In the genomic region with DNA sequence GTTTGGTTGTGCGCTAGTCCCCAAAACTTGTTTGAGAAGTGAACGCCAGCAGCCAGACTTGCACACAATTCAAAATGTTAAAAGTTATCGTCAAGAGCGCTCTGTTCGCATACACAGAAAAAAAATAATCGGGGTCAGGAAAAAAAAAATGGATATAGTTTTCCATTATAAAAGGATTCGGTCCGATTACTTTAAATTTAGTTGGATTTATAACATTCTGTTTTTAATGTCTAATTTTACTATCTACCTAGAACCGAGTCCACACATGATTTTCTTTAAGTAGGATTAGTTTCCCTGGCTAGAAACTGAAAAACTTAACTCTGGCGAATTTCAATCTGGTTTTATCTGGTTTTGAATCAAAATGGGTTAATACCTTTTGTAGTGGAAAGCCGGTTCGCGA, we compare ENCODE assay signal across 3 fruit fly cellular contexts.
TF ChIP-seq lines count a peak whose summit lies in the region.

No protein-coding gene starts in this region.

TF ChIP-seq in whole organism, embryonic, 481 proteins besides CTCF, POLR2A, EP300 and RAD21 (continued from another document and continues in another):
- TF ChIP-seq al (GFP tag; IDR thresholded peaks at IDR 0.05; lab: Robert Waterston, UW) (no peak), Mes4 (GFP tag; optimal IDR thresholded peaks at IDR 0.05; lab: Kevin White, UChicago) (no peak), chif (GFP tag; optimal IDR thresholded peaks at IDR 0.05; lab: Kevin White, UChicago) (peak in 1 of 2 experiments; percentile 0), lilli (GFP tag; optimal IDR thresholded peaks at IDR 0.05; lab: Kevin White, UChicago) (peak; percentile 8), pnt (GFP tag; optimal IDR thresholded peaks at IDR 0.05; lab: Kevin White, UChicago) (no peak), unpg (GFP tag; optimal IDR thresholded peaks at IDR 0.05; lab: Kevin White, UChicago) (peak; percentile 41), CG3281 (GFP tag; optimal IDR thresholded peaks at IDR 0.05; lab: Kevin White, UChicago) (peak; percentile 34), nmo (GFP tag; optimal IDR thresholded peaks at IDR 0.05; lab: Kevin White, UChicago) (peak; percentile 11), sd (tag; optimal IDR thresholded peaks at IDR 0.05; lab: Kevin White, UChicago) (no peak), ftz-f1 (GFP tag; optimal IDR thresholded peaks at IDR 0.05; lab: Kevin White, UChicago) (no peak), phol (tag; optimal IDR thresholded peaks at IDR 0.05; lab: Kevin White, UChicago) (peak; percentile 20), CG6683 (GFP tag; optimal IDR thresholded peaks at IDR 0.05; lab: Kevin White, UChicago) (no peak), CG6272 (GFP tag; IDR thresholded peaks at IDR 0.05; lab: Robert Waterston, UW) (no peak), B-H1 (GFP tag; IDR thresholded peaks at IDR 0.05; lab: Robert Waterston, UW) (no peak), grau (tag; optimal IDR thresholded peaks at IDR 0.05; lab: Kevin White, UChicago) (peak; percentile 20), crol (GFP tag; IDR thresholded peaks at IDR 0.05; lab: Robert Waterston, UW) (no peak), dm (GFP tag; optimal IDR thresholded peaks at IDR 0.05; lab: Kevin White, UChicago) (no peak), Sox102F (GFP tag; optimal IDR thresholded peaks at IDR 0.05; lab: Kevin White, UChicago) (peak; percentile 22), onecut (GFP tag; IDR thresholded peaks at IDR 0.05; lab: Robert Waterston, UW) (no peak), row (GFP tag; IDR thresholded peaks at IDR 0.05; lab: Robert Waterston, UW) (0 out of 3 replicates have a peak, but pooled peaks have one; percentile 26), bsh (GFP tag; optimal IDR thresholded peaks at IDR 0.05; lab: Kevin White, UChicago) (peak; percentile 31 to 76), CG15514 (GFP tag; optimal IDR thresholded peaks at IDR 0.05; lab: Kevin White, UChicago) (peak; percentile 15), CG13296 (GFP tag; optimal IDR thresholded peaks at IDR 0.05; lab: Kevin White, UChicago) (no peak), Nf-YC (tag; optimal IDR thresholded peaks at IDR 0.05; lab: Kevin White, UChicago) (no peak), trem (tag; optimal IDR thresholded peaks at IDR 0.05; lab: Kevin White, UChicago) (no peak), sima (GFP tag; optimal IDR thresholded peaks at IDR 0.05; lab: Kevin White, UChicago) (no peak), fu2 (GFP tag; optimal IDR thresholded peaks at IDR 0.05; lab: Kevin White, UChicago) (no peak), chinmo (GFP tag; IDR thresholded peaks at IDR 0.05; lab: Robert Waterston, UW; ENCODE audit: partially characterized antibody) (no peak), Opbp (GFP tag; IDR thresholded peaks at IDR 0.05; lab: Robert Waterston, UW; ENCODE audit: partially characterized antibody) (no peak), CG4730 (GFP tag; IDR thresholded peaks at IDR 0.05; lab: Robert Waterston, UW) (no peak), CG17829 (tag; optimal IDR thresholded peaks at IDR 0.05; lab: Kevin White, UChicago) (no peak), CG10274 (GFP tag; optimal IDR thresholded peaks at IDR 0.05; lab: Kevin White, UChicago) (no peak), pho (GFP tag; optimal IDR thresholded peaks at IDR 0.05; lab: Kevin White, UChicago) (no peak), CG7271 (tag; optimal IDR thresholded peaks at IDR 0.05; lab: Kevin White, UChicago) (no peak), schlank (tag; optimal IDR thresholded peaks at IDR 0.05; lab: Kevin White, UChicago) (no peak), CG3163 (GFP tag; optimal IDR thresholded peaks at IDR 0.05; lab: Kevin White, UChicago) (no peak), bigmax (GFP tag; optimal IDR thresholded peaks at IDR 0.05; lab: Kevin White, UChicago) (no peak), CG6689 (GFP tag; IDR thresholded peaks at IDR 0.05; lab: Robert Waterston, UW) (0 out of 2 replicates have a peak, but pooled peaks have one; percentile 16), nerfin-2 (GFP tag; IDR thresholded peaks at IDR 0.05; lab: Robert Waterston, UW; ENCODE audit: partially characterized antibody) (no peak), CkIIα-i1 (GFP tag; IDR thresholded peaks at IDR 0.05; lab: Robert Waterston, UW) (no peak), NfI (GFP tag; optimal IDR thresholded peaks at IDR 0.05; lab: Kevin White, UChicago) (no peak), Dek (tag; optimal IDR thresholded peaks at IDR 0.05; lab: Kevin White, UChicago) (no peak), vvl (GFP tag; IDR thresholded peaks at IDR 0.05; lab: Robert Waterston, UW) (no peak)

TF ChIP-seq in whole organism, prepupa, 60 proteins besides CTCF, POLR2A, EP300 and RAD21 (continued from another document):
- TF ChIP-seq Sox102F (GFP tag; optimal IDR thresholded peaks at IDR 0.05; lab: Kevin White, UChicago) (peak; percentile 56), spab (GFP tag; optimal IDR thresholded peaks at IDR 0.05; lab: Kevin White, UChicago) (peak; percentile 79), Met (GFP tag; optimal IDR thresholded peaks at IDR 0.05; lab: Kevin White, UChicago) (peak; percentile 66), CG15336 (GFP tag; IDR thresholded peaks at IDR 0.05; lab: Robert Waterston, UW) (peak; percentile 95), fd59A (GFP tag; optimal IDR thresholded peaks at IDR 0.05; lab: Kevin White, UChicago) (peak; percentile 81), ss (GFP tag; optimal IDR thresholded peaks at IDR 0.05; lab: Kevin White, UChicago) (peak; percentile 88 to 89), Hr38 (GFP tag; optimal IDR thresholded peaks at IDR 0.05; lab: Kevin White, UChicago) (no peak), Eip93F (GFP tag; optimal IDR thresholded peaks at IDR 0.05; lab: Kevin White, UChicago) (no peak), net (GFP tag; optimal IDR thresholded peaks at IDR 0.05; lab: Kevin White, UChicago) (peak; percentile 81), CG8319 (GFP tag; optimal IDR thresholded peaks at IDR 0.05; lab: Kevin White, UChicago) (no peak), CG6276 (GFP tag; optimal IDR thresholded peaks at IDR 0.05; lab: Kevin White, UChicago) (peak; percentile 92), CG7368 (GFP tag; optimal IDR thresholded peaks at IDR 0.05; lab: Kevin White, UChicago) (peak; percentile 62), esn (GFP tag; optimal IDR thresholded peaks at IDR 0.05; lab: Kevin White, UChicago) (peak; percentile 63), CG10669 (GFP tag; optimal IDR thresholded peaks at IDR 0.05; lab: Kevin White, UChicago) (peak; percentile 88), CG11762 (GFP tag; optimal IDR thresholded peaks at IDR 0.05; lab: Kevin White, UChicago; ENCODE audit: insufficient read depth) (peak; percentile 76), svp (GFP tag; lab: Kevin White, UChicago) (peak; percentile 71), CG16779 (tag; optimal IDR thresholded peaks at IDR 0.05; lab: Kevin White, UChicago) (peak; percentile 63), OdsH (GFP tag; optimal IDR thresholded peaks at IDR 0.05; lab: Kevin White, UChicago) (peak; percentile 81), dac (GFP tag; optimal IDR thresholded peaks at IDR 0.05; lab: Kevin White, UChicago) (peak; percentile 65), Blimp-1 (GFP tag; optimal IDR thresholded peaks at IDR 0.05; lab: Kevin White, UChicago) (no peak), topi (GFP tag; optimal IDR thresholded peaks at IDR 0.05; lab: Kevin White, UChicago) (peak; percentile 61), pdm3 (GFP tag; optimal IDR thresholded peaks at IDR 0.05; lab: Kevin White, UChicago) (peak; percentile 83), Hr39 (GFP tag; optimal IDR thresholded peaks at IDR 0.05; lab: Kevin White, UChicago) (peak; percentile 36), CG8632 (GFP tag; optimal IDR thresholded peaks at IDR 0.05; lab: Kevin White, UChicago) (peak; percentile 53), Sox14 (GFP tag; optimal IDR thresholded peaks at IDR 0.05; lab: Kevin White, UChicago) (peak; percentile 80), CG6854 (GFP tag; optimal IDR thresholded peaks at IDR 0.05; lab: Kevin White, UChicago) (no peak), CG6792 (GFP tag; optimal IDR thresholded peaks at IDR 0.05; lab: Kevin White, UChicago) (peak; percentile 66), achi (GFP tag; optimal IDR thresholded peaks at IDR 0.05; lab: Kevin White, UChicago) (peak; percentile 79), CG11902 (GFP tag; optimal IDR thresholded peaks at IDR 0.05; lab: Kevin White, UChicago) (no peak), Ets96B (tag; optimal IDR thresholded peaks at IDR 0.05; lab: Kevin White, UChicago) (peak; percentile 84), CG32006 (GFP tag; optimal IDR thresholded peaks at IDR 0.05; lab: Kevin White, UChicago) (peak; percentile 92), eg (GFP tag; IDR thresholded peaks at IDR 0.05; lab: Robert Waterston, UW) (peak; percentile 93), fd85E (GFP tag; optimal IDR thresholded peaks at IDR 0.05; lab: Kevin White, UChicago) (no peak), CG31627 (GFP tag; optimal IDR thresholded peaks at IDR 0.05; lab: Kevin White, UChicago) (peak; percentile 26), CG1621 (tag; optimal IDR thresholded peaks at IDR 0.05; lab: Kevin White, UChicago) (peak; percentile 81), Eip78C (GFP tag; lab: Kevin White, UChicago) (peak; percentile 96), Sox15 (GFP tag; optimal IDR thresholded peaks at IDR 0.05; lab: Kevin White, UChicago) (peak; percentile 15), CG6808 (GFP tag; optimal IDR thresholded peaks at IDR 0.05; lab: Kevin White, UChicago) (peak; percentile 84)

TF ChIP-seq in whole organism, wandering third instar larva, 38 proteins besides CTCF, POLR2A, EP300 and RAD21 (continued from another document):
- TF ChIP-seq Rel (GFP tag; optimal IDR thresholded peaks at IDR 0.05; lab: Kevin White, UChicago), result no peak
- no peak for TF ChIP-seq Rel (tag; optimal IDR thresholded peaks at IDR 0.05; lab: Kevin White, UChicago)
- TF ChIP-seq OdsH (GFP tag; optimal IDR thresholded peaks at IDR 0.05; lab: Kevin White, UChicago), result peak; percentile 22
- TF ChIP-seq Mio (GFP tag; optimal IDR thresholded peaks at IDR 0.05; lab: Kevin White, UChicago), result no peak
- TF ChIP-seq Jra (GFP tag; optimal IDR thresholded peaks at IDR 0.05; lab: Kevin White, UChicago), result no peak
